Fruit fly (Drosophila melanogaster): ENCODE measurements around the gene CG44362.

- no peak for TF ChIP-seq cnc (optimal IDR thresholded peaks at IDR 0.05)
- TF ChIP-seq Hr96 (GFP tag; optimal IDR thresholded peaks at IDR 0.05): no peak
- no peak for TF ChIP-seq Mnt (GFP tag; optimal IDR thresholded peaks at IDR 0.05)
- TF ChIP-seq tj (GFP tag; optimal IDR thresholded peaks at IDR 0.05): no peak
- TF ChIP-seq CG33017 (tag; optimal IDR thresholded peaks at IDR 0.05): no peak
- no peak for TF ChIP-seq bab1 (GFP tag; optimal IDR thresholded peaks at IDR 0.05)
- TF ChIP-seq kay (GFP tag; ENCODE audit: borderline replicate concordance): no peak
- TF ChIP-seq pad (GFP tag; optimal IDR thresholded peaks at IDR 0.05): no peak
Observed at dm6 chr3L:11368319-11369299, 28.7 kb upstream of the CG44362 start.

Data from whole organism, adult.